Worm (Caenorhabditis elegans): ENCODE results near the gene 2L52.1.

- TF ChIP-seq nhr-28 (tag; optimal IDR thresholded peaks at IDR 0.05) = no peak
- TF ChIP-seq snpc-4 (tag; optimal IDR thresholded peaks at IDR 0.05) = no peak
- TF ChIP-seq nhr-77 (tag; optimal IDR thresholded peaks at IDR 0.05) = no peak
Observed at ce11 chrII:29578-29977, 27.9 kb downstream of the 2L52.1 start.
